Fruit fly (Drosophila melanogaster) whole organism, embryonic: Measurements from ENCODE around the gene CG43221.

Source experiments
- BEAF-32 ChIP-seq: fragments of 200-800 bp; sonication (Bioruptor generic); optimal IDR thresholded peaks from 3 replicates; lab custom pipeline; 2017; ENCODE audit warnings: missing biosample characterization, missing genetic modification characterization, mild to moderate bottlenecking, moderate library complexity, missing genetic modification reagents
- Blimp-1 ChIP-seq: fragments of 200-800 bp; sonication (Bioruptor generic); optimal IDR thresholded peaks from 3 replicates; lab custom pipeline; 2018; ENCODE audit warnings: missing biosample characterization, missing genetic modification characterization, mild to moderate bottlenecking, moderate library complexity, missing genetic modification reagents
- CG10267 ChIP-seq: fragments of 200-800 bp; sonication (Bioruptor generic); optimal IDR thresholded peaks from 2 replicates; lab custom pipeline; 2018; ENCODE audit warnings: missing biosample characterization, mild to moderate bottlenecking, missing genetic modification characterization, moderate library complexity
- CG11085 ChIP-seq: fragments of 200-800 bp; sonication (Bioruptor generic); IDR thresholded peaks from 2 replicates; pipeline ENCODE4 v1.3.6; 2022; ENCODE audit warnings: missing biosample characterization, missing genetic modification characterization
- CG11560 ChIP-seq: fragments of 200-800 bp; sonication (Bioruptor generic); IDR thresholded peaks from 3 replicates; pipeline ENCODE4 v1.3.6; 2022; ENCODE audit warnings: missing biosample characterization, missing genetic modification characterization
- CG1233 ChIP-seq: fragments of 200-800 bp; sonication (Bioruptor generic); optimal IDR thresholded peaks from 4 replicates; lab custom pipeline; 2018; ENCODE audit warnings: missing biosample characterization, mild to moderate bottlenecking, missing genetic modification characterization
- CG12659 ChIP-seq: fragments of 200-800 bp; sonication (Bioruptor generic); optimal IDR thresholded peaks from 3 replicates; lab custom pipeline; 2017; ENCODE audit warnings: mild to moderate bottlenecking, missing biosample characterization, missing genetic modification reagents, missing genetic modification characterization
- CG14441 ChIP-seq: fragments of 200-800 bp; sonication (Bioruptor generic); IDR thresholded peaks from 2 replicates; pipeline ENCODE4 v1.3.6; 2022; ENCODE audit warnings: missing biosample characterization, missing genetic modification characterization
- CG16863 ChIP-seq: fragments of 200-800 bp; sonication (Bioruptor generic); optimal IDR thresholded peaks from 3 replicates; lab custom pipeline; 2016; ENCODE audit warnings: missing biosample characterization, missing genetic modification characterization
- CG17186 ChIP-seq: fragments of 200-800 bp; sonication (Bioruptor generic); optimal IDR thresholded peaks from 3 replicates; lab custom pipeline; 2017; ENCODE audit warnings: missing biosample characterization, missing genetic modification reagents, missing genetic modification characterization
- CG2116 ChIP-seq: fragments of 200-800 bp; sonication (Bioruptor generic); optimal IDR thresholded peaks from 3 replicates; lab custom pipeline; 2018; ENCODE audit warnings: missing biosample characterization, mild to moderate bottlenecking, missing genetic modification characterization
- CG2129 ChIP-seq: fragments of 200-800 bp; sonication (Bioruptor generic); IDR thresholded peaks from 2 replicates; pipeline ENCODE4 v1.3.6; 2022; ENCODE audit warnings: missing biosample characterization, missing genetic modification characterization; ENCODE audit not compliant: partially characterized antibody
- CG3163 ChIP-seq: fragments of 200-800 bp; sonication (Bioruptor generic); optimal IDR thresholded peaks from 3 replicates; lab custom pipeline; 2016; ENCODE audit warnings: missing biosample characterization, missing genetic modification characterization
- CG4424 ChIP-seq: fragments of 200-800 bp; sonication (Bioruptor generic); optimal IDR thresholded peaks from 3 replicates; lab custom pipeline; 2016; ENCODE audit warnings: missing biosample characterization, missing genetic modification characterization
- CG5180 ChIP-seq: fragments of 200-800 bp; sonication (Bioruptor generic); optimal IDR thresholded peaks from 3 replicates; lab custom pipeline; 2017; ENCODE audit warnings: missing biosample characterization, missing genetic modification characterization, mild to moderate bottlenecking, moderate library complexity, missing genetic modification reagents
- CG6683 ChIP-seq: fragments of 200-800 bp; sonication (Bioruptor generic); optimal IDR thresholded peaks from 2 replicates; lab custom pipeline; 2017; ENCODE audit warnings: missing biosample characterization, mild to moderate bottlenecking, missing genetic modification characterization, missing genetic modification reagents
- CG7556 ChIP-seq: fragments of 200-800 bp; sonication (Bioruptor generic); optimal IDR thresholded peaks from 2 replicates; lab custom pipeline; 2017; ENCODE audit warnings: missing biosample characterization, mild to moderate bottlenecking, missing genetic modification characterization
- CG7839 ChIP-seq: fragments of 200-800 bp; sonication (Bioruptor generic); optimal IDR thresholded peaks from 3 replicates; lab custom pipeline; 2018; ENCODE audit warnings: missing biosample characterization, mild to moderate bottlenecking, missing genetic modification characterization, moderate library complexity
- CG8281 ChIP-seq: fragments of 200-800 bp; sonication (Bioruptor generic); optimal IDR thresholded peaks from 2 replicates; lab custom pipeline; 2018; ENCODE audit warnings: missing biosample characterization, mild to moderate bottlenecking, missing genetic modification characterization, moderate library complexity
- CG8290 ChIP-seq, 3 experiments: fragments of 200-800 bp; sonication (Bioruptor generic); optimal IDR thresholded peaks; 2 replicates each; lab custom pipeline; 2016 to 2019; ENCODE audit warnings: missing biosample characterization in 3 of 3, missing genetic modification characterization in 3 of 3, mild to moderate bottlenecking in 2 of 3, moderate library complexity in 1 of 3
- CG9215 ChIP-seq: fragments of 200-800 bp; sonication (Bioruptor generic); IDR thresholded peaks from 2 replicates; pipeline ENCODE4 v1.3.6; 2022; ENCODE audit warnings: missing biosample characterization, missing genetic modification characterization
- CG9609 ChIP-seq: fragments of 200-800 bp; sonication (Bioruptor generic); optimal IDR thresholded peaks from 3 replicates; lab custom pipeline; 2016; ENCODE audit warnings: missing biosample characterization, missing genetic modification characterization
- CHES-1-like ChIP-seq: fragments of 200-800 bp; sonication (Bioruptor generic); optimal IDR thresholded peaks from 2 replicates; lab custom pipeline; 2016; ENCODE audit warnings: missing biosample characterization, missing genetic modification characterization
- CkIIα-i1 ChIP-seq: fragments of 200-800 bp; sonication (Bioruptor generic); IDR thresholded peaks from 2 replicates; pipeline ENCODE4 v1.3.6; 2022; ENCODE audit warnings: missing biosample characterization, missing genetic modification characterization
- Doc2 ChIP-seq: fragments of 200-800 bp; sonication (Bioruptor generic); IDR thresholded peaks from 2 replicates; pipeline ENCODE4 v1.3.6; 2022; ENCODE audit warnings: missing biosample characterization, missing genetic modification characterization
- Fer1 ChIP-seq: fragments of 200-800 bp; sonication (Bioruptor generic); optimal IDR thresholded peaks from 2 replicates; lab custom pipeline; 2017; ENCODE audit warnings: missing biosample characterization, mild to moderate bottlenecking, missing genetic modification characterization
- H15 ChIP-seq: fragments of 200-800 bp; sonication (Bioruptor generic); IDR thresholded peaks from 3 replicates; pipeline ENCODE4 v1.3.6; 2022; ENCODE audit warnings: missing biosample characterization, missing genetic modification characterization
- Hand ChIP-seq: fragments of 200-800 bp; sonication (Bioruptor generic); optimal IDR thresholded peaks from 2 replicates; lab custom pipeline; 2017; ENCODE audit warnings: mild to moderate bottlenecking, missing biosample characterization, missing genetic modification reagents, missing genetic modification characterization
- Hey ChIP-seq: fragments of 200-800 bp; sonication (Bioruptor generic); optimal IDR thresholded peaks from 3 replicates; lab custom pipeline; 2018; ENCODE audit warnings: missing biosample characterization, mild to moderate bottlenecking, missing genetic modification characterization
- HmgZ ChIP-seq: fragments of 200-800 bp; sonication (Bioruptor generic); optimal IDR thresholded peaks from 2 replicates; lab custom pipeline; 2018; ENCODE audit warnings: missing biosample characterization, mild to moderate bottlenecking, missing genetic modification characterization
- Hr39 ChIP-seq: fragments of >200 bp; optimal IDR thresholded peaks from 2 replicates; lab custom pipeline; 2017
- Mrtf ChIP-seq: fragments of 200-800 bp; sonication (Bioruptor generic); IDR thresholded peaks from 3 replicates; pipeline ENCODE4 v1.3.6; 2022; ENCODE audit warnings: missing biosample characterization, missing genetic modification characterization
- Spps ChIP-seq: fragments of 200-800 bp; sonication (Bioruptor generic); optimal IDR thresholded peaks from 2 replicates; lab custom pipeline; 2018; ENCODE audit warnings: missing biosample characterization, mild to moderate bottlenecking, missing genetic modification characterization
- exex ChIP-seq: fragments of 200-800 bp; sonication (Bioruptor generic); optimal IDR thresholded peaks from 4 replicates; lab custom pipeline; 2018; ENCODE audit warnings: missing biosample characterization, mild to moderate bottlenecking, missing genetic modification characterization, moderate library complexity
- fd3F ChIP-seq: fragments of 200-800 bp; sonication (Bioruptor generic); optimal IDR thresholded peaks from 2 replicates; lab custom pipeline; 2018; ENCODE audit warnings: missing biosample characterization, mild to moderate bottlenecking, missing genetic modification characterization, moderate library complexity
- gfzf ChIP-seq: fragments of 200-800 bp; sonication (Bioruptor generic); optimal IDR thresholded peaks from 2 replicates; lab custom pipeline; 2016; ENCODE audit warnings: missing biosample characterization, mild to moderate bottlenecking, missing genetic modification characterization, moderate library complexity
- grau ChIP-seq: fragments of 200-800 bp; optimal IDR thresholded peaks from 3 replicates; lab custom pipeline; 2019; ENCODE audit warnings: missing biosample characterization, mild to moderate bottlenecking, missing genetic modification characterization, moderate library complexity
- grn ChIP-seq: fragments of 200-800 bp; sonication (Bioruptor generic); optimal IDR thresholded peaks from 3 replicates; lab custom pipeline; 2017; ENCODE audit warnings: missing biosample characterization, missing genetic modification characterization
- hbn ChIP-seq: fragments of 200-800 bp; sonication (Bioruptor generic); IDR thresholded peaks from 2 replicates; pipeline ENCODE4 v1.3.6; 2022; ENCODE audit warnings: missing biosample characterization, missing genetic modification characterization; ENCODE audit not compliant: partially characterized antibody
- pb ChIP-seq: fragments of 200-800 bp; sonication (Bioruptor generic); optimal IDR thresholded peaks from 3 replicates; lab custom pipeline; 2016; ENCODE audit warnings: missing biosample characterization, missing genetic modification characterization
- peb ChIP-seq: fragments of 200-800 bp; sonication (Bioruptor generic); IDR thresholded peaks from 2 replicates; pipeline ENCODE4 v1.3.6; 2022; ENCODE audit warnings: missing biosample characterization, missing genetic modification characterization
- run ChIP-seq: fragments of 200-800 bp; sonication (Bioruptor generic); optimal IDR thresholded peaks from 3 replicates; lab custom pipeline; 2018; ENCODE audit warnings: missing biosample characterization, mild to moderate bottlenecking, missing genetic modification characterization
- shn ChIP-seq: fragments of 200-800 bp; sonication (Bioruptor generic); optimal IDR thresholded peaks from 3 replicates; lab custom pipeline; 2016; ENCODE audit warnings: missing biosample characterization, missing genetic modification characterization
- sna ChIP-seq: fragments of 200-800 bp; sonication (Bioruptor generic); IDR thresholded peaks from 2 replicates; pipeline ENCODE4 v1.3.6; 2022; ENCODE audit warnings: missing biosample characterization, missing genetic modification characterization; ENCODE audit not compliant: partially characterized antibody
- tll ChIP-seq, 2 experiments: fragments of 200-800 bp in 1 of 2; fragments of >200 bp in 1 of 2; sonication (Bioruptor generic) in 1 of 2; optimal IDR thresholded peaks; 2 replicates each; lab custom pipeline; 2017 to 2019; ENCODE audit warnings: missing biosample characterization in 2 of 2, missing genetic modification characterization in 2 of 2, mild to moderate bottlenecking in 1 of 2, moderate library complexity in 1 of 2
- toy ChIP-seq: fragments of 200-800 bp; sonication (Bioruptor generic); IDR thresholded peaks from 2 replicates; pipeline ENCODE4 v1.3.6; 2022; ENCODE audit warnings: missing biosample characterization, missing genetic modification characterization

Gene CG43221

DNA sequence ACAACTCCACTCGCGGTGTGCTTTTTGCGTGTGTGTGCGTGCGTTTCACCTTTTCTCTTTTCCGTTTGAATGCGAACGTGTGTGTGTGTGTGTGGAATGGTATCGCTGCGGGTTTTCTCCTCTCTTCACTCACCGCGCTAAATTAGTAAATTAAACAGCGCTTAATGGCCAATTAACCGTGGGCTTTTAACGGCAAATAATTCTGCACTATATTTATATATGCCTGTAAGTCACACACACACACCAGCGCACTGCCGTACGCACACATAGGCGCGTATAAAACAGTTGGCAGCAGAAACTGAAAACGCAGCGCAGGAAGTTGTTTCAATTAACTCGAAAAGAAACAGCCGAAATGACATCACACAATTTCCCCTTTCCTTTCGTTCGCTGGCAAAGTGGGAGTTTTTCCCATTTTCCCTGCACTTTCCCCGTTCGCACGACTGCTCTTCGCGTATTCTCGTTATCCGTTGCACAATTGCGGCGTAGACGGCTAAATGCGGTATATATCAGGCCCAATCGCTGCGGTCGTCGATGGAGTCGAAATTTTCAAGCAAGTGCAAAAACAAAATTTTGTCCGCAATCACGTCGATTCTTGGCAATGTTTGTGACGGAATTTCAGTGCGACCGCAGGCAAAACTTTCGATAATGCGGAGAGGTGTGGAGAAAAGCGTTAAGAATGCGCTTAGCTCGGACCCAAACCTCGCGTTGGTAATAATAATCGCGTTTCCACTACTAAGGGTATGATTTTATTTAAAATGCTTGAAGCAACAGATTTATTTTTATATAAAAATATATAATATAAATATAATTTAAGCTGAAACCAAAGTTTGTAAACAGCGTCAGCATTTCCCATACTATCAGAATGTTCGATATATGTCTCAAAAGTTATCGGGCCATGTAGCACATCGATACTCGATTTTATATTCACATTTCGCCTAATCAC, 12.7 kb upstream of the CG43221 start, which contains the start of gene BicD (continued):
- no peak; the same call in 1 of the 2 replicates for TF ChIP-seq hbn (GFP tag; lab: Robert Waterston, UW)
- TF ChIP-seq H15 = no peak
- TF ChIP-seq CG16863 = no peak
- TF ChIP-seq CG5180 = no peak
- no peak for TF ChIP-seq CG1233 (GFP tag; lab: Kevin White, UChicago)
- no peak for TF ChIP-seq CG9609 (GFP tag; lab: Kevin White, UChicago)
- peak; percentile 20 for TF ChIP-seq grau (tag; lab: Kevin White, UChicago)
- peak; percentile 73 for TF ChIP-seq HmgZ (tag; lab: Kevin White, UChicago)
- TF ChIP-seq CG11560 (tag; lab: Robert Waterston, UW) = peak; percentile 97
- TF ChIP-seq grn = no peak
- TF ChIP-seq CHES-1-like (GFP tag; lab: Kevin White, UChicago) = no peak
- no peak for TF ChIP-seq Hey (tag; lab: Kevin White, UChicago)
- TF ChIP-seq CG4424 (GFP tag; lab: Kevin White, UChicago) = no peak
- TF ChIP-seq sna = peak; percentile 72; the same call in 1 of the 2 replicates
- no peak for TF ChIP-seq CkIIα-i1 (GFP tag; lab: Robert Waterston, UW)
- TF ChIP-seq, all 482 proteins: peak for 143

DNA sequence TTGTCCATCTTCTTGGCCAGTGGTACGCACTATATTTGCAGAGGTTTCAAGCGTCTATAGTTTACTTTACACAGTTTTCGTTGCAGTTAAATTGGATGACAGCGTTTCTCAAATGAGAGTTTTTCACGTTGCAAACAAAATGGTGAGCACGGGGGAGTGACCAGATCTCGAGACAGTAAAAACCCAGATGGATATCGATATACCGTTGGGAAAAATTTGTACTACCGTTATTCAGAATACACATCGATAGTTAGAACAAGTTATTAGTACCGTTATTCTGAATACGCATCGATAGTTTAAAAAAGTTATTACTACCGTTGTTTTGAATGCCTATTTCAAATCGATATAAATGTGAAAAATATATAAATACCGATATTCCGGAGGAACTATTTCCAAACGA, 7.8 kb upstream of the CG43221 start, which contains the start of gene cass:
TSS of gene cass (minus strand) at position 179 of the 400 bp plus-strand sequence.
- TF ChIP-seq CG3163 (GFP tag; lab: Kevin White, UChicago) (no peak), CG10267 (peak; percentile 62), CG2129 (peak; percentile 83), tll (GFP tag; optimal IDR thresholded peaks at IDR 0.05; lab: Kevin White, UChicago) (no peak), CG14441 (no peak), CG6683 (GFP tag; lab: Kevin White, UChicago) (no peak), run (tag; lab: Kevin White, UChicago) (no peak), CG8290 (GFP tag; optimal IDR thresholded peaks at IDR 0.05; lab: Kevin White, UChicago) (peak; percentile 39), CG8290 (tag; optimal IDR thresholded peaks at IDR 0.05; lab: Kevin White, UChicago) (peak in 1 of 2 experiments; percentile 70), peb (GFP tag; lab: Robert Waterston, UW) (no peak), gfzf (GFP tag; lab: Kevin White, UChicago) (peak; percentile 88), CG9609 (GFP tag; lab: Kevin White, UChicago) (no peak), CG8281 (tag; lab: Kevin White, UChicago) (no peak), toy (GFP tag; lab: Robert Waterston, UW) (no peak), exex (tag; lab: Kevin White, UChicago) (no peak), CG7556 (GFP tag; lab: Kevin White, UChicago) (no peak), Spps (tag; lab: Kevin White, UChicago) (no peak), Hand (GFP tag; lab: Kevin White, UChicago) (no peak), Fer1 (no peak), fd3F (GFP tag; lab: Kevin White, UChicago) (no peak), CG2116 (peak; percentile 77), CG7839 (tag; lab: Kevin White, UChicago) (no peak), BEAF-32 (GFP tag; lab: Kevin White, UChicago) (peak; percentile 90), pb (GFP tag; lab: Kevin White, UChicago) (no peak), CG11085 (GFP tag; lab: Robert Waterston, UW) (no peak), Hr39 (lab: Kevin White, UChicago) (no peak), Doc2 (GFP tag; lab: Robert Waterston, UW) (no peak), Blimp-1 (no peak), CG12659 (peak; percentile 22), hbn (GFP tag; lab: Robert Waterston, UW) (peak; percentile 84), Mrtf (GFP tag; lab: Robert Waterston, UW) (no peak), grau (tag; lab: Kevin White, UChicago) (peak; percentile 31), shn (GFP tag; lab: Kevin White, UChicago) (no peak), CG17186 (GFP tag; lab: Kevin White, UChicago) (peak; percentile 17), CG9215 (GFP tag; lab: Robert Waterston, UW) (no peak)
